Fruit fly (Drosophila melanogaster) whole organism, pupa: Measurements from ENCODE around the gene CG15882.

Experiments used
- CG10348 ChIP-seq: fragments of 200-800 bp; sonication (Bioruptor generic); IDR thresholded peaks from 2 replicates; pipeline ENCODE4 v1.3.6; 2022; ENCODE audit warnings: missing biosample characterization, missing genetic modification characterization
- CG12605 ChIP-seq: fragments of 200-800 bp; sonication (Bioruptor generic); IDR thresholded peaks from 2 replicates; pipeline ENCODE4 v1.3.6; 2022; ENCODE audit warnings: missing biosample characterization, missing genetic modification characterization
- CG13204 ChIP-seq: fragments of 200-800 bp; sonication (Bioruptor generic); optimal IDR thresholded peaks from 2 replicates; lab custom pipeline; 2018; ENCODE audit warnings: missing biosample characterization, mild to moderate bottlenecking, missing genetic modification characterization, moderate library complexity
- CG14655 ChIP-seq: fragments of 200-800 bp; sonication (Bioruptor generic); optimal IDR thresholded peaks from 3 replicates; lab custom pipeline; 2017; ENCODE audit warnings: mild to moderate bottlenecking, missing biosample characterization, missing genetic modification reagents, missing genetic modification characterization
- CG15710 ChIP-seq: fragments of 200-800 bp; sonication (Bioruptor generic); optimal IDR thresholded peaks from 2 replicates; lab custom pipeline; 2018; ENCODE audit warnings: missing biosample characterization, mild to moderate bottlenecking, missing genetic modification characterization, moderate library complexity
- CG17806 ChIP-seq: fragments of 200-800 bp; sonication (Bioruptor generic); optimal IDR thresholded peaks from 2 replicates; lab custom pipeline; 2018; ENCODE audit warnings: missing biosample characterization, mild to moderate bottlenecking, missing genetic modification characterization, moderate library complexity
- CG32121 ChIP-seq: fragments of 200-800 bp; sonication (Bioruptor generic); IDR thresholded peaks from 2 replicates; pipeline ENCODE4 v1.3.6; 2022; ENCODE audit warnings: missing biosample characterization, missing genetic modification characterization
- CG34367 ChIP-seq: fragments of 200-800 bp; sonication (Bioruptor generic); optimal IDR thresholded peaks from 2 replicates; lab custom pipeline; 2018; ENCODE audit warnings: missing biosample characterization, mild to moderate bottlenecking, missing genetic modification characterization
- CG4496 ChIP-seq: fragments of 200-800 bp; sonication (Bioruptor generic); IDR thresholded peaks from 3 replicates; pipeline ENCODE4 v1.3.6; 2022; ENCODE audit warnings: missing biosample characterization, missing genetic modification characterization
- CG8159 ChIP-seq: fragments of 200-800 bp; sonication (Bioruptor generic); optimal IDR thresholded peaks from 3 replicates; lab custom pipeline; 2018; ENCODE audit warnings: missing biosample characterization, mild to moderate bottlenecking, missing genetic modification characterization, moderate library complexity
- CG8301 ChIP-seq: fragments of 200-800 bp; sonication (Bioruptor generic); optimal IDR thresholded peaks from 2 replicates; lab custom pipeline; 2018; ENCODE audit warnings: missing biosample characterization, mild to moderate bottlenecking, missing genetic modification characterization
- CG9948 ChIP-seq: fragments of 200-800 bp; sonication (Bioruptor generic); optimal IDR thresholded peaks from 2 replicates; lab custom pipeline; 2018; ENCODE audit warnings: missing biosample characterization, mild to moderate bottlenecking, missing genetic modification characterization, moderate library complexity
- D1 ChIP-seq: fragments of 200-800 bp; sonication (Bioruptor generic); optimal IDR thresholded peaks from 2 replicates; lab custom pipeline; 2018; ENCODE audit warnings: missing biosample characterization, mild to moderate bottlenecking, missing genetic modification characterization, moderate library complexity
- EcR ChIP-seq: fragments of 200-800 bp; sonication (Bioruptor generic); optimal IDR thresholded peaks from 3 replicates; lab custom pipeline; 2019; ENCODE audit warnings: missing biosample characterization, missing genetic modification characterization, mild to moderate bottlenecking, moderate library complexity, missing genetic modification reagents
- Ets98B ChIP-seq: fragments of 200-800 bp; sonication (Bioruptor generic); IDR thresholded peaks from 2 replicates; pipeline ENCODE4 v1.3.6; 2022; ENCODE audit warnings: missing biosample characterization, missing genetic modification characterization
- Pif1A ChIP-seq: fragments of 200-800 bp; sonication (Bioruptor generic); optimal IDR thresholded peaks from 3 replicates; lab custom pipeline; 2016; ENCODE audit warnings: missing biosample characterization, missing genetic modification characterization
- Pif1B ChIP-seq: fragments of 200-800 bp; sonication (Bioruptor generic); optimal IDR thresholded peaks from 3 replicates; lab custom pipeline; 2016; ENCODE audit warnings: missing biosample characterization, missing genetic modification characterization
- Snoo ChIP-seq: fragments of 200-800 bp; sonication (Bioruptor generic); optimal IDR thresholded peaks from 3 replicates; lab custom pipeline; 2017; ENCODE audit warnings: missing biosample characterization, mild to moderate bottlenecking, missing genetic modification characterization, inconsistent platforms
- fd96Ca ChIP-seq: fragments of 200-800 bp; sonication (Bioruptor generic); IDR thresholded peaks from 3 replicates; pipeline ENCODE4 v1.3.6; 2022; ENCODE audit warnings: missing biosample characterization, missing genetic modification characterization
- gl ChIP-seq: fragments of 200-800 bp; sonication (Bioruptor generic); optimal IDR thresholded peaks from 2 replicates; lab custom pipeline; 2018; ENCODE audit warnings: missing biosample characterization, mild to moderate bottlenecking, missing genetic modification characterization
- rn ChIP-seq: fragments of 200-800 bp; sonication (Bioruptor generic); IDR thresholded peaks from 2 replicates; pipeline ENCODE4 v1.3.6; 2022; ENCODE audit warnings: missing biosample characterization, missing genetic modification characterization

CG15882 gene

dm6 chrX:19152570-19153287 is 28.5 kb upstream of the CG15882 start:
- peak; percentile 5 for TF ChIP-seq D1 (tag; lab: Kevin White, UChicago)
- peak; percentile 47 for TF ChIP-seq CG34367 (tag; lab: Kevin White, UChicago)
- TF ChIP-seq rn (GFP tag; lab: Robert Waterston, UW) = no peak
- no peak for TF ChIP-seq EcR (GFP tag; lab: Kevin White, UChicago)
- no peak for TF ChIP-seq Ets98B
- 0 out of 2 replicates have a peak, but pooled peaks have one; percentile 22 for TF ChIP-seq CG10348 (GFP tag; lab: Robert Waterston, UW)
- TF ChIP-seq CG9948 (tag; lab: Kevin White, UChicago) = peak; percentile 73
- peak; percentile 39 for TF ChIP-seq Pif1A (GFP tag; lab: Kevin White, UChicago)
- TF ChIP-seq CG13204 (GFP tag; lab: Kevin White, UChicago) = no peak
- peak; percentile 42 for TF ChIP-seq Pif1B (GFP tag; lab: Kevin White, UChicago)
- TF ChIP-seq CG12605 (GFP tag; lab: Robert Waterston, UW) = no peak
- peak; percentile 75 for TF ChIP-seq CG8159
- no peak for TF ChIP-seq fd96Ca (GFP tag; lab: Robert Waterston, UW)
- TF ChIP-seq CG14655 (GFP tag; lab: Kevin White, UChicago) = peak; percentile 70
- TF ChIP-seq CG15710 (tag; lab: Kevin White, UChicago) = peak; percentile 68
- TF ChIP-seq gl (tag; lab: Kevin White, UChicago) = no peak
- TF ChIP-seq Snoo = peak; percentile 79
- TF ChIP-seq CG8301 (tag; lab: Kevin White, UChicago) = peak; percentile 41
- peak; percentile 69 for TF ChIP-seq CG17806
- peak; percentile 49; the same call in 1 of the 3 replicates for TF ChIP-seq CG4496 (GFP tag; lab: Robert Waterston, UW)
- TF ChIP-seq CG32121 (GFP tag; lab: Robert Waterston, UW) = peak; percentile 41; the same call in 1 of the 2 replicates
- TF ChIP-seq, all 21 proteins: peak for 14

- no peak for TF ChIP-seq CG9948 (tag; lab: Kevin White, UChicago)
- TF ChIP-seq CG13204 (GFP tag; lab: Kevin White, UChicago) = no peak
- TF ChIP-seq CG4496 (GFP tag; lab: Robert Waterston, UW) = no peak
- no peak for TF ChIP-seq Pif1A (GFP tag; lab: Kevin White, UChicago)
- no peak for TF ChIP-seq CG17806
- no peak for TF ChIP-seq Pif1B (GFP tag; lab: Kevin White, UChicago)
- TF ChIP-seq CG10348 (GFP tag; lab: Robert Waterston, UW) = no peak
- no peak for TF ChIP-seq CG8301 (tag; lab: Kevin White, UChicago)
- TF ChIP-seq Ets98B = no peak
Measured at dm6 chrX:19149511-19149876, 25.3 kb upstream of the CG15882 start.

dm6 chrX:19148798-19149510 is 24.8 kb upstream of the CG15882 start:
- no peak for TF ChIP-seq D1 (tag; lab: Kevin White, UChicago)
- no peak for TF ChIP-seq Ets98B
- TF ChIP-seq CG15710 (tag; lab: Kevin White, UChicago) = no peak
- no peak for TF ChIP-seq EcR (GFP tag; lab: Kevin White, UChicago)
- TF ChIP-seq Pif1A (GFP tag; lab: Kevin White, UChicago) = no peak
- TF ChIP-seq CG8301 (tag; lab: Kevin White, UChicago) = no peak
- no peak for TF ChIP-seq CG32121 (GFP tag; lab: Robert Waterston, UW)
- no peak for TF ChIP-seq CG14655 (GFP tag; lab: Kevin White, UChicago)
- TF ChIP-seq, all 21 proteins: peak for 0

dm6 chrX:19147939-19148641 is 23.9 kb upstream of the CG15882 start:
- TF ChIP-seq CG12605 (GFP tag; lab: Robert Waterston, UW) (no peak), CG8159 (no peak), CG17806 (no peak), Snoo (no peak), CG9948 (tag; lab: Kevin White, UChicago) (no peak), CG34367 (tag; lab: Kevin White, UChicago) (no peak), CG13204 (GFP tag; lab: Kevin White, UChicago) (no peak), CG10348 (GFP tag; lab: Robert Waterston, UW) (no peak), CG4496 (GFP tag; lab: Robert Waterston, UW) (peak; percentile 43; the same call in 1 of the 3 replicates), Pif1A (GFP tag; lab: Kevin White, UChicago) (peak; percentile 40), gl (tag; lab: Kevin White, UChicago) (no peak), fd96Ca (GFP tag; lab: Robert Waterston, UW) (0 out of 3 replicates have a peak, but pooled peaks have one; percentile 11), CG32121 (GFP tag; lab: Robert Waterston, UW) (no peak), D1 (tag; lab: Kevin White, UChicago) (no peak), CG15710 (tag; lab: Kevin White, UChicago) (no peak), CG8301 (tag; lab: Kevin White, UChicago) (no peak), EcR (GFP tag; lab: Kevin White, UChicago) (no peak)
